Worm (Caenorhabditis elegans): ENCODE data around the gene col-150.

Gene col-150

DNA sequence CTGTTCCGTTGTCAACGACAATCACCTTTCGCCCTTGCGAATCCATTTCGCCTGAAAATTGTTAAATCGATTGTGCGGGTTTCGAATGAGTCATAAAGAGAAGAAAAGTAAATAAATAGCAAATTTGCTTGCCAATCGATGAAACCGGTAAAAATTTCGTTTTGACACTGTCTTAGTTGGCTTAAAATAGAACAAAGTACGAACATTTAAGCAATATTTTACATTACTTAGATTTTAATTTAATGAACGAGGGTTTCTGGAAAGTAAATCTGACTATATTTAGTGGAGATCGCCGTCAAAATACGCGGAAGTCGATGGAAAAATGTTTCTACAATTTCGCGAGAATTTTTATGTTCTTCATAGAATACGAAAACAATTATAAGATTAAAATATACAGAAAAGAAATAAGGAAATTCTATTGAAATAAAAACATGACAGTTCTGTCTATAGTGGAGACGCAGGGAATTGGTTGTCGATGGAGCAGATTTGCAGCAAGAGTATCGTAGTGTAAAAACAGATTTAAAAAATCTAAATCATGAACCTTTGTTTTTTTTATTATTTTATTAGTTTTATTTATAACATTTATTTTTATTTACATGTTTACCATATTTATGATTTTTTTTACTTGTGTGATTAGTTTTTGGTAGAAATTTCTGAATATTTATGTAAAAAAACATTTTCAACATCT, 44.0 kb upstream of the col-150 start, which contains the start of gene arx-2:
Gene arx-2 (minus strand): TSS at position 51 of the 688 bp plus-strand sequence.
- TF ChIP-seq bed-1 (GFP tag; IDR thresholded peaks at IDR 0.05) (no peak), lin-35 (GFP tag; optimal IDR thresholded peaks at IDR 0.05) (no peak), F23B12.7 (tag; optimal IDR thresholded peaks at IDR 0.05; ENCODE audit: insufficient read depth) (peak; percentile 38), nhr-179 (tag; optimal IDR thresholded peaks at IDR 0.05) (no peak), ceh-40 (GFP tag; IDR thresholded peaks at IDR 0.05) (no peak), mcd-1 (GFP tag; IDR thresholded peaks at IDR 0.05) (peak; percentile 61), snpc-4 (GFP tag; optimal IDR thresholded peaks at IDR 0.05) (no peak), snpc-4 (tag; optimal IDR thresholded peaks at IDR 0.05) (peak in 1 of 4 experiments; percentile 15), lsy-27 (tag; optimal IDR thresholded peaks at IDR 0.05; ENCODE audit: borderline replicate concordance, insufficient read depth) (no peak), B0035.1 (tag; optimal IDR thresholded peaks at IDR 0.05) (no peak), K12H6.12 (tag; optimal IDR thresholded peaks at IDR 0.05) (no peak), lin-54 (GFP tag; optimal IDR thresholded peaks at IDR 0.05) (peak; percentile 32), hmg-1.2 (GFP tag; IDR thresholded peaks at IDR 0.05) (peak; percentile 43; the same call in 1 of the 2 replicates), lsl-1 (GFP tag; optimal IDR thresholded peaks at IDR 0.05) (peak; percentile 5), snpc-1.1 (tag; optimal IDR thresholded peaks at IDR 0.05; ENCODE audit: insufficient read depth) (peak; percentile 17), dpl-1 (GFP tag; optimal IDR thresholded peaks at IDR 0.05) (no peak), ceh-100 (GFP tag; IDR thresholded peaks at IDR 0.05) (no peak), nhr-80 (tag; optimal IDR thresholded peaks at IDR 0.05) (peak; percentile 7), ztf-18 (tag; optimal IDR thresholded peaks at IDR 0.05) (peak; percentile 43), sea-2 (GFP tag; IDR thresholded peaks at IDR 0.05) (no peak)

DNA sequence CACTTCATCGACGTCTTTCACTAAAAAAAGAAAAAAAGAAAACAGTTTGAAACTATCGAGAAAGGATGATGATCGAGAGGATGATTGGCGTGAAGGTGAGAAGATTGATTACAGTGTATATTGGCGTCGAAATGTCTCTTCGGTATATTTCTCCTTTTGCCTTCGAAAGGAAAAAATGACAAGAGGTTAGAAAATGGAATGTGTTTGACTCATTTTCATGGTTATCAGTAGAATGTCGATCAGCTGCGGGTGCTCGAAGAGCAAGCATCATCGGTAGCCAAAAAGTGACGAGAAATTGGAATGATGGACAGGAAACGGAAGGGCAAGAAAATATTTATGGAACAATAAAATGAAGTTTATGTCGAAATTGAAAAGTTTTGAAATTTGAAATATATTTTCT, 39.4 kb upstream of the col-150 start:
- TF ChIP-seq dox-1 (GFP tag; IDR thresholded peaks at IDR 0.05), result peak; percentile 17; the same call in 1 of the 2 replicates
- TF ChIP-seq hmg-1.2 (GFP tag; IDR thresholded peaks at IDR 0.05), result no peak
- peak; percentile 71 for TF ChIP-seq unc-62 (GFP tag; optimal IDR thresholded peaks at IDR 0.05)
- TF ChIP-seq ets-4 (GFP tag; optimal IDR thresholded peaks at IDR 0.05), result peak; percentile 60
- TF ChIP-seq nhr-90 (tag; optimal IDR thresholded peaks at IDR 0.05), result peak; percentile 17
- no peak for TF ChIP-seq rpc-1 (optimal IDR thresholded peaks at IDR 0.05)
- no peak for TF ChIP-seq rpc-1 (tag; optimal IDR thresholded peaks at IDR 0.05)
- TF ChIP-seq ztf-22 (GFP tag; optimal IDR thresholded peaks at IDR 0.05), result peak; percentile 63
- 0 out of 2 replicates have a peak, but pooled peaks have one; percentile 17 for TF ChIP-seq egl-44 (GFP tag; IDR thresholded peaks at IDR 0.05)
- peak; percentile 33 to 43 for TF ChIP-seq let-607 (tag; optimal IDR thresholded peaks at IDR 0.05)
- TF ChIP-seq nhr-80 (tag; optimal IDR thresholded peaks at IDR 0.05), result peak; percentile 97
- TF ChIP-seq aptf-3 (GFP tag; IDR thresholded peaks at IDR 0.05), result no peak
- TF ChIP-seq C06A6.2 (GFP tag; conservative IDR thresholded peaks at IDR 0.05), result 0 out of 2 replicates have a peak, but pooled peaks have one; percentile 11
- peak; percentile 6 for TF ChIP-seq tbp1 (GFP tag; optimal IDR thresholded peaks at IDR 0.05)
- TF ChIP-seq atf-7 (tag; optimal IDR thresholded peaks at IDR 0.05), result peak; percentile 78
- no peak for TF ChIP-seq hrde-1 (tag; optimal IDR thresholded peaks at IDR 0.05; ENCODE audit: borderline replicate concordance)
- no peak for TF ChIP-seq somi-1 (GFP tag; optimal IDR thresholded peaks at IDR 0.05)
- TF ChIP-seq cebp-1 (GFP tag; IDR thresholded peaks at IDR 0.05), result no peak
- peak; percentile 57 for TF ChIP-seq cebp-1 (tag; optimal IDR thresholded peaks at IDR 0.05)
- TF ChIP-seq T26A5.8 (tag; optimal IDR thresholded peaks at IDR 0.05), result no peak
